Worm (Caenorhabditis elegans): ENCODE measurements around the gene clec-228.

DNA sequence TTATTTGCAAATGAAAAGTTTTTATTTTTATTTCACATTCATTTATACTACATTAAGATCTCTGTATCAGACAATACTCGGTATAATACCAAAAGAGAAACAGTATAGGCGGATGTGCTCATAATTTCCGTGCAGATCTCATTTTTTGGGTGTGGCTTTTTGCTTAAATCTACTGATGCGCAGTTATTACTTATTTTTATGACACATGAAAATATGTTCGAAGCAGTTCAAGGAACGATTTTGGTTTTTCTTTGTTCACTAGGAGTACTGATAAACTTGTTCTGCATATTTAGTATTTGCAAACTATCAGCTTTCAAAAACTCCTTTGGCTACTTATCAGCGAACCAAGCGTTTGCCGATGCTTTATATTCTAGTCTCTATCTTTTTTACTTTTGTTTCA lies 13.1 kb upstream of the clec-228 start, which contains the start of gene srx-58:
- TF ChIP-seq pros-1 (tag; optimal IDR thresholded peaks at IDR 0.05) (no peak), unc-86 (tag; optimal IDR thresholded peaks at IDR 0.05) (no peak), hlh-6 (tag; optimal IDR thresholded peaks at IDR 0.05) (no peak), ama-1 (optimal IDR thresholded peaks at IDR 0.05) (no peak), tbx-2 (tag; optimal IDR thresholded peaks at IDR 0.05) (no peak), ceh-45 (GFP tag; IDR thresholded peaks at IDR 0.05) (no peak), ceh-22 (tag; optimal IDR thresholded peaks at IDR 0.05) (no peak), pha-4 (tag; optimal IDR thresholded peaks at IDR 0.05) (no peak), nhr-11 (tag; optimal IDR thresholded peaks at IDR 0.05) (no peak), fkh-10 (GFP tag; optimal IDR thresholded peaks at IDR 0.05) (no peak), dmd-4 (tag; optimal IDR thresholded peaks at IDR 0.05; ENCODE audit: borderline replicate concordance) (no peak)
